Worm (Caenorhabditis elegans) whole organism, late embryonic: ENCODE measurements around the gene nas-29.

Experiments
- ceh-2 ChIP-seq: sonication (generic microtip); optimal IDR thresholded peaks from 2 replicates; lab custom pipeline; 2016; ENCODE audit warnings: missing genotype, missing genetic modification characterization, missing compliant biosample characterization
- ref-2 ChIP-seq: sonication (generic microtip); optimal IDR thresholded peaks from 2 replicates; lab custom pipeline; 2016; ENCODE audit warnings: missing genetic modification characterization, missing compliant biosample characterization

DNA sequence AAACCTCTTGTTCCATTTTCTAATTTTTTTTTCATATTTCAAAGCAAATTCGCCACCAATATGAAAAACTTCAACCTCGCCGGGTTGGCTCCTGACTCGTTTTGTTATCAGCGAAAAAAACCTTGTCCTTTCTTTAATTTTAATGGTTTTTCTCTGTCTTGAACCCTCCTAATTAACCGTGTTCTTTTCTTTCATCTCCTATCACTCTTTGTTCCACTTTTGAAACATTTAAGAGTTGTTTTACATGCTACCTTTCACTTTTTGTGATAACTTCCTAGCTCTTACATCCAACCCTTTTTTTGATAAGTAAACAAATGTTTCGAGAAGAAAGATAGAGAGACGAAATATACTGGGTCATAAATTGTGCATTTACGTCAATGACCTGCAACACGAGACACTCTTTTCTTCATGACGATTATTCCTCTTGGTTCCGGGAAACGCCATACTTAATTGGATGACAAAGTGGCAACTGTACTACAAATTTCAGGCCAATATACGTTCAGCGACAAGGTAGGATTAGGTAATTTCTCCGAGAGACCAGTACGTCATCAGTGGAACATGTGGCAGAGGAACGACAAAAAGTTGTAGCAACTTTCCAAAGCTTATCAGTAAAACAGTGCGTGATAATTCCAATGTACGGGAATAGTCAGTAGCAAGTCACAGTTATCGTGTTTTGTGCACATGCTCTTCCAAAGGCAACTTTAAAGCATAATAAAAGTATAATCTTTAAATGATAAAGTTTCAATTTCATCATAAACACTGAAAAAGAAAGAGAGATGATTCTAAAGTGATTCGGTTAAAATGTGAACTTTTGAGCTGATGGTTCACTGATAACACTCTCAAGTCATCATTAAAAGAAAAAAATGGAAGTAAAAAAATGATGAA is 43.1 kb upstream of the nas-29 start:
- TF ChIP-seq ceh-2 (tag; lab: Kevin White, UChicago) (no peak), ref-2 (tag; lab: Kevin White, UChicago) (no peak)
